Worm (Caenorhabditis elegans): ENCODE data around the gene W04H10.2.

DNA sequence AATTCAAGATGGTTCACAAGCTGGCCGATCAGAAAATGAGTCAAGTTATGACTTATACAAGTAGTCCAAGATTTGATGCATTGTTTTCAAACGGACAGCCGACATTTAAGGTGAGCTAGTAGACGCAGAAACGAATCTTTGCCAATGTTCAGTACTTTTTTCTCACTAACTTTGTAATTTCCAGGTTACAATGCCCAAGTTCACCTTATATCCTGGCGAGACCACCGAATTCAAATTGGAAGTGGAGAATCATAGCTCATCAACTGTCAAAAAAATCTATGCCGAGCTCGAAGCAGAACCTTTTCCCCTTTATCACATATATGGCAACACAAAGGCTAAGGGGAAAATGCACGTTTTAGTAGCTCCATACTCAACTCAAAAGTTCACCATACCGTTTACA lies 22.5 kb downstream of the W04H10.2 start:
- TF ChIP-seq ztf-11 (tag; optimal IDR thresholded peaks at IDR 0.05) (no peak), lsy-2 (tag; optimal IDR thresholded peaks at IDR 0.05) (no peak), elt-2 (tag; optimal IDR thresholded peaks at IDR 0.05) (no peak), nhr-12 (tag; optimal IDR thresholded peaks at IDR 0.05) (no peak), fos-1 (tag; optimal IDR thresholded peaks at IDR 0.05) (no peak), mep-1 (tag; optimal IDR thresholded peaks at IDR 0.05) (no peak), skn-1 (tag; optimal IDR thresholded peaks at IDR 0.05) (no peak), nhr-71 (tag; optimal IDR thresholded peaks at IDR 0.05) (no peak), xbp-1 (tag; optimal IDR thresholded peaks at IDR 0.05) (no peak), elt-3 (tag; optimal IDR thresholded peaks at IDR 0.05) (no peak), mdl-1 (tag; optimal IDR thresholded peaks at IDR 0.05) (no peak), snpc-4 (tag; optimal IDR thresholded peaks at IDR 0.05) (no peak), ceh-8 (GFP tag; optimal IDR thresholded peaks at IDR 0.05) (no peak)

Measured in whole organism, L1 larva.